Worm (Caenorhabditis elegans): ENCODE results near the gene ndnf-1.

Gene ndnf-1

DNA sequence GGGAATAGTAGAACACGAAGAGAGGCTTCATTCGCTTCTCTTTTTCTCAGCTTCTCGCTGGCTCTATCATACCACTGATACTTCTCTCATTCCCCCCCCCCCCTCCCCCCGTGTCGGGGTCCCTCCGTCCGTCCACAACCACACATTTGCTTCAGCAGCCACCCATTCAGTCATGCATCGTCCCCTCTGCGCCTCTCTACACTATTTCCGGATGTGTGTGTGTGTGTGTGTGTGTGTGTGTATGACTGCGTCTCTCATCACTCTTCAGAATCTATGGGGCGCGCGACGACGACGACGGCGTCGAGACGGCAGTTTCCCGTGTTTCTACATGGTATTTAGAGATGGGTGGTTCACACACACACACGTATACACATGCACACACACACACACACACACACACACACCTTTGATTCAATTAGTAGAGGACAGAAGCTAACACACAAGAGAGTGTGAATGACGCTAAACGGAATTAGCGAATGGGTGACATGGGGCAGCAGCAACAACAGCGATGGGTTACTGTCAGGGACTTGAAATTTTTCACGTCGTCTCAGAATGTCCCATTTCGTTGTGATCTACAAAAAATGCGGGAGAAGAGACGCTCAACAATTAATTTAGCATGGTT is 35.4 kb downstream of the ndnf-1 start (continued):
- TF ChIP-seq aly-2 (tag; optimal IDR thresholded peaks at IDR 0.05) (no peak), ztf-7 (tag; optimal IDR thresholded peaks at IDR 0.05) (no peak), dmd-8 (GFP tag; IDR thresholded peaks at IDR 0.05) (no peak), mdl-1 (tag; optimal IDR thresholded peaks at IDR 0.05) (peak; percentile 40 to 85), lin-29 (GFP tag; IDR thresholded peaks at IDR 0.05) (no peak), zip-11 (GFP tag; IDR thresholded peaks at IDR 0.05) (no peak), snpc-1.2 (GFP tag; IDR thresholded peaks at IDR 0.05) (peak; percentile 52; the same call in 1 of the 2 replicates), hmg-1.1 (GFP tag; IDR thresholded peaks at IDR 0.05) (peak; percentile 88), nhr-11 (tag; optimal IDR thresholded peaks at IDR 0.05) (no peak), lsy-2 (tag; optimal IDR thresholded peaks at IDR 0.05) (peak; percentile 39 to 65), aha-1 (tag) (peak; percentile 93), lin-39 (tag; optimal IDR thresholded peaks at IDR 0.05) (no peak), tra-1 (GFP tag; IDR thresholded peaks at IDR 0.05) (peak; percentile 63; the same call in 1 of the 2 replicates), ctbp-1 (GFP tag; IDR thresholded peaks at IDR 0.05) (peak; percentile 87), D1046.2 (GFP tag; IDR thresholded peaks at IDR 0.05) (no peak), lin-38 (GFP tag; IDR thresholded peaks at IDR 0.05) (peak; percentile 47), nhr-42 (GFP tag; IDR thresholded peaks at IDR 0.05) (no peak), tag-97 (GFP tag; IDR thresholded peaks at IDR 0.05) (no peak), nhr-10 (tag; optimal IDR thresholded peaks at IDR 0.05) (no peak), T26A8.4 (GFP tag; IDR thresholded peaks at IDR 0.05) (peak; percentile 52; the same call in 1 of the 2 replicates), spr-1 (tag; optimal IDR thresholded peaks at IDR 0.05) (no peak), gei-8 (GFP tag; optimal IDR thresholded peaks at IDR 0.05) (no peak)

DNA sequence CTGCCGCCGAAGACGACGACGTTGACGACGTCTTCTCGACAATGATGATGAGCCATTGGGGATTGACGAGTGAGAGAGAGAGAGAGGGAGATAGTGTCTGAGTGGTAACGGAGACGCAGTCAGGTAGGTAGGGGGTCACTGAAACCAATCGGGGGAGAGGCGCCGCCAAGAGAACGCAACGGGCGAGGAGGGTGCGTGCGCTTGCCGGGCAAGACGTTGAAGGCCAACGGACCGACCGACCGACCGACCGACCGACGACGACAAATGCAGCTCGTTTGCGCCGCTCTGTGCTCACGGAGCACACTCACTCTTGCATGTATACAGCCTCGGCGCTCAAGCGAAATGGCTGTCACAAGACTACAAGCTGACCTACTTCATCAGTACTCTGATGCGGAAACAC is 38.2 kb downstream of the ndnf-1 start:
- TF ChIP-seq D1046.2 (GFP tag; IDR thresholded peaks at IDR 0.05) = 0 out of 2 replicates have a peak, but pooled peaks have one; percentile 68
- TF ChIP-seq F49E8.2 (tag; optimal IDR thresholded peaks at IDR 0.05; ENCODE audit: borderline replicate concordance) = no peak
- TF ChIP-seq T26A8.4 (GFP tag; IDR thresholded peaks at IDR 0.05) = peak; percentile 52
- peak in 1 of 2 experiments; percentile 29 for TF ChIP-seq hif-1 (tag; optimal IDR thresholded peaks at IDR 0.05)
- peak; percentile 77 for TF ChIP-seq egl-43 (GFP tag; IDR thresholded peaks at IDR 0.05)
- 0 out of 2 replicates have a peak, but pooled peaks have one; percentile 17 for TF ChIP-seq arid-1 (GFP tag; conservative IDR thresholded peaks at IDR 0.05)
- TF ChIP-seq lim-7 (GFP tag; IDR thresholded peaks at IDR 0.05) = no peak
- TF ChIP-seq mxl-3 (GFP tag; optimal IDR thresholded peaks at IDR 0.05) = peak; percentile 47
- TF ChIP-seq dmd-8 (GFP tag; IDR thresholded peaks at IDR 0.05) = no peak
- no peak for TF ChIP-seq ces-1 (GFP tag; optimal IDR thresholded peaks at IDR 0.05)
- peak; percentile 1 for TF ChIP-seq mep-1 (tag; optimal IDR thresholded peaks at IDR 0.05)
- TF ChIP-seq rbr-2 (tag; optimal IDR thresholded peaks at IDR 0.05) = peak; percentile 7
- peak; percentile 97 for TF ChIP-seq set-16 (GFP tag; IDR thresholded peaks at IDR 0.05)
- peak; percentile 34 for TF ChIP-seq hlh-30 (tag; optimal IDR thresholded peaks at IDR 0.05; ENCODE audit: insufficient read depth)
- TF ChIP-seq ctbp-1 (GFP tag; IDR thresholded peaks at IDR 0.05) = peak; percentile 54; the same call in 1 of the 2 replicates
- TF ChIP-seq snpc-1.2 (GFP tag; IDR thresholded peaks at IDR 0.05) = peak; percentile 46; the same call in 1 of the 2 replicates
- TF ChIP-seq fkh-10 (GFP tag; optimal IDR thresholded peaks at IDR 0.05) = no peak
- TF ChIP-seq hlh-11 (tag; optimal IDR thresholded peaks at IDR 0.05) = peak; percentile 44
- 0 out of 2 replicates have a peak, but pooled peaks have one; percentile 50 for TF ChIP-seq F44E2.7 (GFP tag; IDR thresholded peaks at IDR 0.05)
- peak in 1 of 2 experiments; percentile 15 for TF ChIP-seq unc-62 (GFP tag; optimal IDR thresholded peaks at IDR 0.05 in 1 of 2)
- TF ChIP-seq unc-62 (tag; optimal IDR thresholded peaks at IDR 0.05) = no peak
- peak; percentile 61 for TF ChIP-seq aha-1 (tag)
- peak; percentile 56 for TF ChIP-seq hmg-1.1 (GFP tag; IDR thresholded peaks at IDR 0.05)
- TF ChIP-seq lin-38 (GFP tag; IDR thresholded peaks at IDR 0.05) = 0 out of 2 replicates have a peak, but pooled peaks have one; percentile 5

All from whole organism, L4 larva.